Fruit fly (Drosophila melanogaster): ENCODE results near the gene CheB38b.

Gene CheB38b

dm6 chr2L:20817170-20817569 lies at the start of gene CheB38b:
CheB38b (minus strand) TSS chr2L:20817270.
- TF ChIP-seq Myc (optimal IDR thresholded peaks at IDR 0.05) = no peak

- TF ChIP-seq ttk (optimal IDR thresholded peaks at IDR 0.05) = no peak
- no peak for TF ChIP-seq h (optimal IDR thresholded peaks at IDR 0.05)
- TF ChIP-seq Sin3A (optimal IDR thresholded peaks at IDR 0.05) = no peak
- TF ChIP-seq psq (optimal IDR thresholded peaks at IDR 0.05) = no peak
- TF ChIP-seq insv (optimal IDR thresholded peaks at IDR 0.05) = no peak
- no peak for TF ChIP-seq Myc (optimal IDR thresholded peaks at IDR 0.05)
These were observed 47.7 kb upstream of the CheB38b start, which contains the start of gene CG9338 for dm6 chr2L:20864764-20865265. CG9338 (plus strand) TSS chr2L:20865215.

DNA sequence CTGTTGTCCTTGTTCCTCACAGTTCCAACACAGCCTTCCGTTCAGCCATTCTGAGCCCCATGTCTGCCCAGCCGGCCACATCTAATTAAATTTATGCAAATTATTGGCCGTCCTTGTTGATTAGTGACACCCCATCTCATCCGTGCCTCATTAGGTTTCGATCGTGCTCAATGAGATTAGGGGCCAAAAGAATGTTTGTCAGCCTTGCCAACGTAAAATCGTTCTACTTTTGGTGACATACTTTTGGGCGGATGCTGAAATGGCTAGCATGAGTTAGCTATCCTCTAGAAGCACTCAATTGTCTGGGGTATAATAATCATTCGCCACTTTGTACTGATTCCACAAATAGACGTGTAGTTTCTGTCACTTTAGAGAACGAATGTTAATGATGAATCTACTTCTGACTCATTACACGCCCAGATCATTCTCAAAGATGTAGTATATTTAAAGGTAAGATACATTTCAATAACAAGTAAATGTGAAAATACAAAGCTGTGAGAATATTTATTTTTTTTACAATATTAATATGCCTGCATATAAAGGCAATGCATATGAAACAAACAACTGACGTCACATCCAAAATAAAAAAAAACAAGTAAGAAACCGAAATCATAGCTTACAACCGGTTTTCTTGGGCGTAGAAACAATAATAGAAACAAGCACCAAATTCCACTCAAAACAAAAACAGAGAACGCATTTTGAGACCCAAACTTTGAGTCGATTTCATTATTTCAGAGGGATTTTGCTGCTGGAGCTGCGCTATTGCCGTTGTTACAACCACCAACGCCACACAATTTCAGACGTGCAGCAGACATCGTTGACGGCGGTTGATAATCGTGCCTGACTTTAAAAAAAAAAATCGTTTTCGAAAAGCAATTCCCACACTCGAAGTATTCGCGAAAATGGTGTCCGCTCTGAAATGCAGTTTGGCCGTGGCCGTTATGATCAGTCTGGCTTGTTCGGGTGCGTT lies 41.6 kb upstream of the CheB38b start, which contains the start of gene bero:
Gene bero (plus strand): TSS at position 325 of the 970 bp plus-strand sequence.
- TF ChIP-seq insv (optimal IDR thresholded peaks at IDR 0.05) (no peak), Sin3A (optimal IDR thresholded peaks at IDR 0.05) (no peak), h (optimal IDR thresholded peaks at IDR 0.05) (no peak), psq (optimal IDR thresholded peaks at IDR 0.05) (no peak), ttk (optimal IDR thresholded peaks at IDR 0.05) (no peak), Myc (optimal IDR thresholded peaks at IDR 0.05) (no peak)

DNA sequence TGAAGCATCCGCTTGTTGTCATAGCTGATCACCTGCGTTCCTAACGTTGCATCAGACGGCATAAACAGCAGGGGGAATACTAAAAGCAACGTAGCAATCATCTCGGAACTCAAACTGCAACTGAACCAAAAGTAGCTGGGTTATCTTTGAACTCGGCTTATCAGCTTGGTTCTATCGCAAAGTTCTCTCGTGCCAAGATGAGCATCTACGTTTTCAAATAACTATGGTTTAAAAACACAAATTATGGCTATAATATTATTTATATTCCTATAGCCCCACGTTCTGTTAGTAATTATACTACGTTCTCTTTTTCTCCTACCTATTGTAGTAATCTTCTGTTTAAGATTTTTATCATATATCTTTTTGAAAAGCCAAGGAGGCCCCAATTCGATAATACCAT lies 40.7 kb upstream of the CheB38b start, which contains the start of gene CG14400:
Gene CG14400 (minus strand): TSS at position 101 of the 400 bp plus-strand sequence.
- TF ChIP-seq ttk (optimal IDR thresholded peaks at IDR 0.05) (no peak), h (optimal IDR thresholded peaks at IDR 0.05) (no peak)

DNA sequence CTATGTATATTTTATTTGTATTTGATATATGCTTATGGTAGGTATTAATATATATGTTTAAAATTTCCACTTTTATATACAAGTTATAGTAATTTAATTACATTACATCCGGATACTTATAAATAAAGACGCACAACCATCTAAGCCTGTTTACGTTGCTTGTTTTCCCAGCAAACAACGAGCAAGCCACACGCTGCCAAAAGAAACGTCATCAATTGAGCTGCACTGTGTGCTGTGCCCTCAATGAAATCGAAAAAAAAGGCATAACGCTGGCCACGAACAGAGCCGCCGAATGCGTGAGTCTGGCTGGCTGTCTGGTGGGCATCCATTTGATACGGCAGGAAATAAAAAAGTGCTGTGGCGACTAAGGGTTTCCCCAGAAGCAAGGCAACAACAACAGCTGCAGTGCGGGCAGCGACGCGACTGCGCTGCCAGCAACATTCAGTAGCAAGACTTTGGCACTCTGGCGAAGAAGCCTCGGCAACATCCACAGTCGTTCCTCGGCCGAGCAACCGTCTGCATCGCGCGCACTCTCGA lies 35.1 kb upstream of the CheB38b start, which contains the start of gene twit:
Gene twit (plus strand): TSS at position 487 of the 537 bp plus-strand sequence.
- TF ChIP-seq psq (optimal IDR thresholded peaks at IDR 0.05) (no peak), Sin3A (optimal IDR thresholded peaks at IDR 0.05) (no peak), ttk (optimal IDR thresholded peaks at IDR 0.05) (no peak), h (optimal IDR thresholded peaks at IDR 0.05) (no peak), Myc (optimal IDR thresholded peaks at IDR 0.05) (no peak), insv (optimal IDR thresholded peaks at IDR 0.05) (no peak)

DNA sequence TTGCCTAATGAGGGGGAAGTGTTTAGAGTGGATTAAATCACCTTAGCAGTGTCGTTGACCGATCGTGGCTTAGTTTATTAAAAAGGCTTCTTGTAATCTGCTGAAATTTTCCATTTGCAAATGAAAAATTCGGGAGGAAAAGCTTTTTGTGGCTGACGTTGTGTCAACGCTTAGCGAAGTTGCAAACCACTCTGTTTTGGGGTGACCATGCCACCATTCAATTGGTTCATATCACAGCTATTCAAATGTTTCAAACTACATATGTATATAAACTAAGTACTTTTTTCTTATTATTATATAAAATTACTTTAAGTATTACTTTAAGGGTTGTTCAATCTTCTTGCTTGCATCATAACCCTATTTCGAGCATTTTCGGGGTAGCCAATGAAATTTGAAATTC lies 34.5 kb upstream of the CheB38b start:
- TF ChIP-seq h (optimal IDR thresholded peaks at IDR 0.05) (no peak), psq (optimal IDR thresholded peaks at IDR 0.05) (no peak), Myc (optimal IDR thresholded peaks at IDR 0.05) (no peak), insv (optimal IDR thresholded peaks at IDR 0.05) (no peak), ttk (optimal IDR thresholded peaks at IDR 0.05) (no peak), Sin3A (optimal IDR thresholded peaks at IDR 0.05) (no peak)

DNA sequence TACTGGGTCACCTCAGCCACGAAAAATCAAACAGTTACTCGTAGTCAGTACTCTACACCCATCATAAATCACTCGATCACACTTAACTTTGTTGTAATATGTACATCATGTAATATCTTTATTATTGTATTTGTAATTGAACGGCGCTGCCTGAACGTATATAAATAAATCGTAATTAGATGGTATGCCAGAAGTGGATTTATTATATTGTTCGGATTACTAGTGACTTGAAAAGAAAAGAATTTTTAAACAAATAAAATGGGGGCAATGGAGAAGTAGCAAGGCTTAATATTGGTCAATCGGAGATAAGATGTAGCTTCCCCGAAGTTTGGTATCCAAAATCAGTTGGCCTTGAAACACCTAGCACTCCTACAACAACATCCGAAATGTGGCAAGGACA lies 31.9 kb upstream of the CheB38b start, which contains the start of gene CG14402:
Gene CG14402 (plus strand): TSS at position 301 of the 400 bp plus-strand sequence.
- TF ChIP-seq psq (optimal IDR thresholded peaks at IDR 0.05) = no peak

dm6 chr2L:20844381-20844780 lies 27.3 kb upstream of the CheB38b start:
- TF ChIP-seq Myc (optimal IDR thresholded peaks at IDR 0.05) (no peak), Sin3A (optimal IDR thresholded peaks at IDR 0.05) (no peak), h (optimal IDR thresholded peaks at IDR 0.05) (no peak), psq (optimal IDR thresholded peaks at IDR 0.05) (no peak), ttk (optimal IDR thresholded peaks at IDR 0.05) (no peak), insv (optimal IDR thresholded peaks at IDR 0.05) (no peak)

DNA sequence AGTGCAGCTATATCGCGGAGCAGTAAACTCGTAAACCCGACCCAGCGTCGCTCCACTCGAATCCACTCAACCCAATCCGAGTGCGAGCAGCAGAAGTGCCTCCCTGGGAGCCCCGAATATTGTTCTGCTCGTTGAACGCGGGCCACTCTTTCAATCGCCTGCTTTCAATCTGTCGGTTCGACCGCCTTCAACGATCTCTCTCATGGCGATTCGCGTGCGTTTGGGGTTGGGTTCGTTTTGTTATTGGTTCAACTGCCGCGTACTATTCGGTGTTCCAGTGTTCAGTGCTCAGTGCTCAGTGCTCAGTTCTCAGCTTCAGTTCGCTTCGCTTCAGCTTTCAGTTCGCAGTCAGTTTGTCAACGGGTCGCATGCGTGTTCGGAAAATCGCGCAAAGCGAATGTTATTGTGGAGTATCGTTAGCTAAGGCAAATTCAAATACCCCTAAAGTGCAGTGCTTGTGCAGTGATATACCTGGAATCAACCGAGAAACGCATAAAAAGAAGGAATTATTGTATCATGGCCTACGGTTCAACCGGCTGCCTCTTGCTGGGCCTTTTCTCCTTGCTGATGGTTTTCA lies 23.5 kb upstream of the CheB38b start, which contains the start of gene CG31676:
Gene CG31676 (plus strand): TSS at position 289 of the 577 bp plus-strand sequence.
- TF ChIP-seq insv (optimal IDR thresholded peaks at IDR 0.05) = no peak
- no peak for TF ChIP-seq ttk (optimal IDR thresholded peaks at IDR 0.05)
- TF ChIP-seq Sin3A (optimal IDR thresholded peaks at IDR 0.05) = no peak
- no peak for TF ChIP-seq h (optimal IDR thresholded peaks at IDR 0.05)
- TF ChIP-seq psq (optimal IDR thresholded peaks at IDR 0.05) = no peak
- TF ChIP-seq Myc (optimal IDR thresholded peaks at IDR 0.05) = no peak

- TF ChIP-seq Sin3A (optimal IDR thresholded peaks at IDR 0.05) (no peak), psq (optimal IDR thresholded peaks at IDR 0.05) (no peak), ttk (optimal IDR thresholded peaks at IDR 0.05) (no peak), h (optimal IDR thresholded peaks at IDR 0.05) (no peak), insv (optimal IDR thresholded peaks at IDR 0.05) (no peak), Myc (optimal IDR thresholded peaks at IDR 0.05) (no peak)
These were observed 22.9 kb upstream of the CheB38b start for dm6 chr2L:20840006-20840405.

- no peak for TF ChIP-seq ttk (optimal IDR thresholded peaks at IDR 0.05)
- no peak for TF ChIP-seq Sin3A (optimal IDR thresholded peaks at IDR 0.05)
- TF ChIP-seq Myc (optimal IDR thresholded peaks at IDR 0.05) = no peak
- no peak for TF ChIP-seq h (optimal IDR thresholded peaks at IDR 0.05)
- no peak for TF ChIP-seq insv (optimal IDR thresholded peaks at IDR 0.05)
These were observed 20.8 kb upstream of the CheB38b start, which contains the start of gene Spn38F for dm6 chr2L:20837885-20838284. Spn38F (minus strand) TSS chr2L:20837985.

DNA sequence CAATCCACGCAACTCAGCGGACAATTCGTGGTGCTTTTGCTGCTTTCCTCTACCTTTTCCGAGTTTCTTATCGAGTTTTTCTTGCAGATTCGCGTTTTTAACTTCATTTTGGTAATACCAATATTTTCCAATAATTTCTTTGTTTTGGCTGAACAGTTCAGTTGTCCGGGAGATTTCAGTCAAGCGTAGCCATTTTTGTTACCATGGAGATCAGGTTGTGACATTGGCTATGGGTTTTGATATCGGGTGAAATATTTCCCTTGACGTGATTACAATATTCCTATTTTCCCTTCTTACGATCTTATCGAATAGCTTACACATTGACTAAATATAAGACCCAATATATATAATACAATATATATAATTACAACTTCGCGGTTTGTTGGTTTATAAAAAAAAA lies 18.4 kb upstream of the CheB38b start, which contains the start of gene Oseg5:
Gene Oseg5 (minus strand): TSS at position 340 of the 400 bp plus-strand sequence.
- TF ChIP-seq ttk (optimal IDR thresholded peaks at IDR 0.05) = no peak
- no peak for TF ChIP-seq psq (optimal IDR thresholded peaks at IDR 0.05)
- TF ChIP-seq h (optimal IDR thresholded peaks at IDR 0.05) = no peak
- no peak for TF ChIP-seq insv (optimal IDR thresholded peaks at IDR 0.05)
- TF ChIP-seq Sin3A (optimal IDR thresholded peaks at IDR 0.05) = no peak
- TF ChIP-seq Myc (optimal IDR thresholded peaks at IDR 0.05) = no peak
